Worm (Caenorhabditis elegans): ENCODE data around the gene rpl-2.

- TF ChIP-seq klf-2 (GFP tag; conservative IDR thresholded peaks at IDR 0.05) = no peak
- no peak for TF ChIP-seq ztf-23 (GFP tag; IDR thresholded peaks at IDR 0.05)
- TF ChIP-seq flt-1 (GFP tag; IDR thresholded peaks at IDR 0.05) = no peak
- TF ChIP-seq ztf-29 (GFP tag; IDR thresholded peaks at IDR 0.05) = no peak
- TF ChIP-seq ref-1 (GFP tag; conservative IDR thresholded peaks at IDR 0.05) = no peak
- no peak for TF ChIP-seq cog-1 (tag; optimal IDR thresholded peaks at IDR 0.05)
- no peak for TF ChIP-seq T22C8.4 (GFP tag; IDR thresholded peaks at IDR 0.05)
- TF ChIP-seq med-1 (GFP tag; optimal IDR thresholded peaks at IDR 0.05; ENCODE audit: insufficient read depth) = no peak
Observed at ce11 chrV:20453084-20453483, 26.4 kb upstream of the rpl-2 start, which contains the start of gene F48F5.6.
